Worm (Caenorhabditis elegans) whole organism, L4 larva: ENCODE data around the gene ska-3.

ENCODE experiments used
- nhr-11 ChIP-seq: fragments of 150-350 bp; optimal IDR thresholded peaks from 2 replicates; lab custom pipeline; 2014; ENCODE audit warnings: missing biosample characterization, missing genetic modification characterization
- nhr-77 ChIP-seq: fragments of 150-350 bp; optimal IDR thresholded peaks from 2 replicates; lab custom pipeline; 2014; ENCODE audit warnings: missing biosample characterization, missing genetic modification characterization
- unc-62 ChIP-seq, 3 experiments: fragments of 150-350 bp in 1 of 3; sonication (generic microtip); optimal IDR thresholded peaks in 2 of 3; peaks in 1 of 3; 1 replicate in 1 of 3; 2 replicates in 2 of 3; lab custom pipeline; 2014 to 2017; ENCODE audit warnings: missing biosample characterization in 3 of 3, missing genetic modification characterization in 3 of 3, missing genetic modification reagents in 3 of 3, missing genotype in 1 of 3

- TF ChIP-seq nhr-77 (tag; lab: Kevin White, UChicago) (no peak), unc-62 (GFP tag; optimal IDR thresholded peaks at IDR 0.05 in 1 of 2; lab: Kevin White, UChicago) (peak in 1 of 2 experiments; percentile 13), unc-62 (tag; optimal IDR thresholded peaks at IDR 0.05; lab: Kevin White, UChicago) (no peak), nhr-11 (tag; lab: Kevin White, UChicago) (no peak)
Measured at ce11 chrIII:5719105-5719831, 40.5 kb upstream of the ska-3 start.
